Fruit fly (Drosophila melanogaster) whole organism, prepupa: ENCODE data around the gene CG10154.

Source experiments
- CG10631 ChIP-seq: fragments of 200-800 bp; sonication (Bioruptor generic); optimal IDR thresholded peaks from 2 replicates; lab custom pipeline; 2016; ENCODE audit warnings: missing biosample characterization, missing genetic modification characterization
- CG10669 ChIP-seq: fragments of 200-800 bp; sonication (Bioruptor generic); optimal IDR thresholded peaks from 3 replicates; lab custom pipeline; 2018; ENCODE audit warnings: missing biosample characterization, mild to moderate bottlenecking, missing genetic modification characterization, moderate library complexity
- CG11294 ChIP-seq: fragments of 200-800 bp; sonication (Bioruptor generic); IDR thresholded peaks from 2 replicates; pipeline ENCODE4 v1.3.6; 2022; ENCODE audit warnings: missing biosample characterization, missing genetic modification characterization
- CG15336 ChIP-seq: fragments of 200-800 bp; sonication (Bioruptor generic); IDR thresholded peaks from 2 replicates; pipeline ENCODE4 v1.3.6; 2022; ENCODE audit warnings: missing biosample characterization, missing genetic modification characterization
- CG1621 ChIP-seq: fragments of 200-800 bp; sonication (Bioruptor generic); optimal IDR thresholded peaks from 3 replicates; lab custom pipeline; 2018; ENCODE audit warnings: missing biosample characterization, mild to moderate bottlenecking, missing genetic modification characterization
- CG16779 ChIP-seq: fragments of 200-800 bp; sonication (Bioruptor generic); optimal IDR thresholded peaks from 3 replicates; lab custom pipeline; 2017; ENCODE audit warnings: missing biosample characterization, mild to moderate bottlenecking, missing genetic modification characterization
- CG3032 ChIP-seq: fragments of 200-800 bp; optimal IDR thresholded peaks from 2 replicates; lab custom pipeline; 2019; ENCODE audit warnings: missing biosample characterization, mild to moderate bottlenecking, missing genetic modification characterization, moderate library complexity
- CG31627 ChIP-seq: fragments of 200-800 bp; sonication (Bioruptor generic); optimal IDR thresholded peaks from 3 replicates; lab custom pipeline; 2016; ENCODE audit warnings: missing biosample characterization, missing genetic modification characterization
- CG32006 ChIP-seq: fragments of 200-800 bp; sonication (Bioruptor generic); optimal IDR thresholded peaks from 3 replicates; lab custom pipeline; 2017; ENCODE audit warnings: missing biosample characterization, mild to moderate bottlenecking, missing genetic modification characterization
- CG3919 ChIP-seq: fragments of 200-800 bp; sonication (Bioruptor generic); optimal IDR thresholded peaks from 3 replicates; lab custom pipeline; 2016; ENCODE audit warnings: missing biosample characterization, missing genetic modification characterization
- CG6163 ChIP-seq: fragments of 200-800 bp; sonication (Bioruptor generic); IDR thresholded peaks from 3 replicates; pipeline ENCODE4 v1.3.6; 2022; ENCODE audit warnings: missing biosample characterization, missing genetic modification characterization
- CG6276 ChIP-seq: fragments of 200-800 bp; sonication (Bioruptor generic); optimal IDR thresholded peaks from 2 replicates; lab custom pipeline; 2017; ENCODE audit warnings: missing biosample characterization, mild to moderate bottlenecking, missing genetic modification characterization
- CG6792 ChIP-seq: fragments of 200-800 bp; sonication (Bioruptor generic); optimal IDR thresholded peaks from 3 replicates; lab custom pipeline; 2016; ENCODE audit warnings: missing biosample characterization, missing genetic modification characterization
- CG6808 ChIP-seq: fragments of 200-800 bp; sonication (Bioruptor generic); optimal IDR thresholded peaks from 3 replicates; lab custom pipeline; 2017; ENCODE audit warnings: missing biosample characterization, missing genetic modification characterization, mild to moderate bottlenecking, moderate library complexity, missing genetic modification reagents
- CG6854 ChIP-seq: fragments of 200-800 bp; sonication (Bioruptor generic); optimal IDR thresholded peaks from 2 replicates; lab custom pipeline; 2017; ENCODE audit warnings: missing biosample characterization, mild to moderate bottlenecking, missing genetic modification characterization
- CG7368 ChIP-seq: fragments of 200-800 bp; sonication (Bioruptor generic); optimal IDR thresholded peaks from 3 replicates; lab custom pipeline; 2016; ENCODE audit warnings: missing biosample characterization, missing genetic modification characterization
- CG8119 ChIP-seq: fragments of 200-800 bp; sonication (Bioruptor generic); IDR thresholded peaks from 3 replicates; pipeline ENCODE4 v1.3.6; 2022; ENCODE audit warnings: missing biosample characterization, missing genetic modification characterization
- CG8319 ChIP-seq: fragments of 200-800 bp; sonication (Bioruptor generic); optimal IDR thresholded peaks from 3 replicates; lab custom pipeline; 2016; ENCODE audit warnings: missing biosample characterization, missing genetic modification characterization
- CG8632 ChIP-seq: fragments of 200-800 bp; sonication (Bioruptor generic); optimal IDR thresholded peaks from 3 replicates; lab custom pipeline; 2016; ENCODE audit warnings: missing biosample characterization, missing genetic modification characterization
- CG9139 ChIP-seq: fragments of 200-800 bp; sonication (Bioruptor generic); optimal IDR thresholded peaks from 3 replicates; lab custom pipeline; 2017; ENCODE audit warnings: missing biosample characterization, mild to moderate bottlenecking, missing genetic modification characterization
- Eip75B ChIP-seq: fragments of 200-800 bp; sonication (Bioruptor generic); optimal IDR thresholded peaks from 3 replicates; lab custom pipeline; 2016; ENCODE audit warnings: missing biosample characterization, missing genetic modification characterization
- Eip78C ChIP-seq: fragments of 200-800 bp; sonication (Bioruptor generic); peaks from one replicate; lab custom pipeline; 2016; ENCODE audit warnings: missing biosample characterization, missing genetic modification characterization
- Eip93F ChIP-seq: fragments of 200-800 bp; sonication (Bioruptor generic); optimal IDR thresholded peaks from 2 replicates; lab custom pipeline; 2016; ENCODE audit warnings: missing biosample characterization, mild to moderate bottlenecking, missing genetic modification characterization
- Ets21C ChIP-seq: fragments of 200-800 bp; sonication (Bioruptor generic); optimal IDR thresholded peaks from 3 replicates; lab custom pipeline; 2016; ENCODE audit warnings: missing biosample characterization, missing genetic modification characterization
- Hr38 ChIP-seq: sonication (Bioruptor generic); optimal IDR thresholded peaks from 2 replicates; lab custom pipeline; 2016; ENCODE audit warnings: missing biosample characterization, missing genetic modification characterization
- Hr39 ChIP-seq: fragments of 200-800 bp; sonication (Bioruptor generic); optimal IDR thresholded peaks from 2 replicates; lab custom pipeline; 2016; ENCODE audit warnings: missing biosample characterization, missing genetic modification characterization
- Hr4 ChIP-seq: fragments of 200-800 bp; sonication (Bioruptor generic); optimal IDR thresholded peaks from 3 replicates; lab custom pipeline; 2016; ENCODE audit warnings: missing biosample characterization, missing genetic modification characterization
- Met ChIP-seq: fragments of 200-800 bp; sonication (Bioruptor generic); optimal IDR thresholded peaks from 3 replicates; lab custom pipeline; 2016; ENCODE audit warnings: missing biosample characterization, missing genetic modification characterization
- OdsH ChIP-seq: fragments of 200-800 bp; sonication (Bioruptor generic); optimal IDR thresholded peaks from 3 replicates; lab custom pipeline; 2016; ENCODE audit warnings: missing biosample characterization, missing genetic modification characterization
- Sox14 ChIP-seq: fragments of 200-800 bp; sonication (Bioruptor generic); optimal IDR thresholded peaks from 3 replicates; lab custom pipeline; 2016; ENCODE audit warnings: missing biosample characterization, missing genetic modification characterization
- Sox15 ChIP-seq: fragments of 200-800 bp; sonication (Bioruptor generic); optimal IDR thresholded peaks from 3 replicates; lab custom pipeline; 2016; ENCODE audit warnings: missing biosample characterization, missing genetic modification characterization
- achi ChIP-seq: fragments of 200-800 bp; sonication (Bioruptor generic); optimal IDR thresholded peaks from 3 replicates; lab custom pipeline; 2016; ENCODE audit warnings: missing biosample characterization, missing genetic modification characterization
- acj6 ChIP-seq: fragments of 200-800 bp; sonication (Bioruptor generic); optimal IDR thresholded peaks from 3 replicates; lab custom pipeline; 2016; ENCODE audit warnings: missing biosample characterization, missing genetic modification characterization
- cyc ChIP-seq: fragments of 200-800 bp; sonication (Bioruptor generic); optimal IDR thresholded peaks from 3 replicates; lab custom pipeline; 2016; ENCODE audit warnings: missing biosample characterization, missing genetic modification characterization
- dac ChIP-seq: fragments of 200-800 bp; sonication (Bioruptor generic); optimal IDR thresholded peaks from 2 replicates; lab custom pipeline; 2017; ENCODE audit warnings: missing biosample characterization, mild to moderate bottlenecking, missing genetic modification characterization
- dsx ChIP-seq: fragments of 200-800 bp; optimal IDR thresholded peaks from 3 replicates; lab custom pipeline; 2019; ENCODE audit warnings: missing biosample characterization, mild to moderate bottlenecking, missing genetic modification characterization, moderate library complexity; ENCODE audit not compliant: poor library complexity, severe bottlenecking
- eg ChIP-seq: fragments of 200-800 bp; sonication (Bioruptor generic); IDR thresholded peaks from 3 replicates; pipeline ENCODE4 v1.3.6; 2022; ENCODE audit warnings: missing biosample characterization, missing genetic modification characterization
- esn ChIP-seq: fragments of 200-800 bp; sonication (Bioruptor generic); optimal IDR thresholded peaks from 2 replicates; lab custom pipeline; 2016; ENCODE audit warnings: missing biosample characterization, mild to moderate bottlenecking, missing genetic modification characterization, moderate library complexity
- fd59A ChIP-seq: fragments of 200-800 bp; sonication (Bioruptor generic); optimal IDR thresholded peaks from 2 replicates; lab custom pipeline; 2017; ENCODE audit warnings: missing biosample characterization, mild to moderate bottlenecking, missing genetic modification characterization, missing genetic modification reagents
- fd85E ChIP-seq: fragments of 200-800 bp; sonication (Bioruptor generic); optimal IDR thresholded peaks from 3 replicates; lab custom pipeline; 2016; ENCODE audit warnings: missing biosample characterization, missing genetic modification characterization
- fkh ChIP-seq: fragments of 200-800 bp; sonication (Bioruptor generic); optimal IDR thresholded peaks from 3 replicates; lab custom pipeline; 2017; ENCODE audit warnings: missing biosample characterization, mild to moderate bottlenecking, missing genetic modification characterization, moderate library complexity
- lz ChIP-seq: fragments of 200-800 bp; sonication (Bioruptor generic); optimal IDR thresholded peaks from 3 replicates; lab custom pipeline; 2016; ENCODE audit warnings: missing biosample characterization, missing genetic modification characterization
- net ChIP-seq: fragments of 200-800 bp; sonication (Bioruptor generic); optimal IDR thresholded peaks from 3 replicates; lab custom pipeline; 2016; ENCODE audit warnings: missing biosample characterization, missing genetic modification characterization
- pdm3 ChIP-seq: fragments of 200-800 bp; sonication (Bioruptor generic); optimal IDR thresholded peaks from 3 replicates; lab custom pipeline; 2016; ENCODE audit warnings: missing biosample characterization, missing genetic modification characterization
- salr ChIP-seq, 2 experiments: fragments of 200-800 bp; sonication (Bioruptor generic); optimal IDR thresholded peaks; 3 replicates each; lab custom pipeline; 2016 to 2018; ENCODE audit warnings: missing biosample characterization in 2 of 2, missing genetic modification characterization in 2 of 2, mild to moderate bottlenecking in 1 of 2
- svp ChIP-seq: fragments of 200-800 bp; sonication (Bioruptor generic); peaks from one replicate; lab custom pipeline; 2016; ENCODE audit warnings: missing biosample characterization, missing genetic modification characterization
- topi ChIP-seq: fragments of 200-800 bp; sonication (Bioruptor generic); optimal IDR thresholded peaks from 3 replicates; lab custom pipeline; 2016; ENCODE audit warnings: missing biosample characterization, missing genetic modification characterization
- vri ChIP-seq: fragments of 200-800 bp; sonication (Bioruptor generic); optimal IDR thresholded peaks from 3 replicates; lab custom pipeline; 2016; ENCODE audit warnings: missing biosample characterization, mild to moderate bottlenecking, missing genetic modification characterization

CG10154 gene

dm6 chr3L:13410999-13411398 lies 25.9 kb downstream of the CG10154 start (continued):
- TF ChIP-seq CG6163 (GFP tag; lab: Robert Waterston, UW) (no peak), CG6808 (no peak), CG8119 (GFP tag; lab: Robert Waterston, UW) (no peak), Sox15 (GFP tag; lab: Kevin White, UChicago) (no peak), vri (no peak), CG7368 (no peak), CG8632 (GFP tag; lab: Kevin White, UChicago) (no peak), eg (GFP tag; lab: Robert Waterston, UW) (no peak), dsx (no peak), Eip78C (GFP tag; lab: Kevin White, UChicago) (peak; percentile 17)

dm6 chr3L:13409809-13410521 lies 27.0 kb downstream of the CG10154 start:
- TF ChIP-seq Hr4 (GFP tag; lab: Kevin White, UChicago) (no peak), vri (no peak), CG11294 (no peak), lz (peak; percentile 50), net (GFP tag; lab: Kevin White, UChicago) (peak; percentile 17), Hr39 (GFP tag; lab: Kevin White, UChicago) (peak; percentile 50), fd59A (peak; percentile 22), CG1621 (tag; lab: Kevin White, UChicago) (no peak), Hr38 (no peak), Eip78C (GFP tag; lab: Kevin White, UChicago) (peak; percentile 87), Ets21C (GFP tag; lab: Kevin White, UChicago) (peak; percentile 14), CG16779 (tag; lab: Kevin White, UChicago) (no peak), CG6854 (GFP tag; lab: Kevin White, UChicago) (peak; percentile 8), CG7368 (no peak), CG31627 (GFP tag; lab: Kevin White, UChicago) (peak; percentile 66), acj6 (GFP tag; lab: Kevin White, UChicago) (peak; percentile 29), OdsH (GFP tag; lab: Kevin White, UChicago) (peak; percentile 32), dac (GFP tag; lab: Kevin White, UChicago) (no peak), cyc (GFP tag; lab: Kevin White, UChicago) (peak; percentile 48), CG9139 (GFP tag; lab: Kevin White, UChicago) (no peak), CG8119 (GFP tag; lab: Robert Waterston, UW) (no peak), pdm3 (GFP tag; lab: Kevin White, UChicago) (peak; percentile 43), CG6792 (peak; percentile 36), fkh (GFP tag; lab: Kevin White, UChicago) (no peak), CG15336 (GFP tag; lab: Robert Waterston, UW) (no peak), Sox14 (GFP tag; lab: Kevin White, UChicago) (peak; percentile 35), Met (GFP tag; lab: Kevin White, UChicago) (peak; percentile 62), CG6808 (peak; percentile 39), dsx (no peak), CG8319 (GFP tag; lab: Kevin White, UChicago) (no peak), topi (GFP tag; lab: Kevin White, UChicago) (peak; percentile 67), Sox15 (GFP tag; lab: Kevin White, UChicago) (peak; percentile 7), CG10631 (GFP tag; lab: Kevin White, UChicago) (peak; percentile 18), CG6163 (GFP tag; lab: Robert Waterston, UW) (no peak), CG32006 (no peak), CG10669 (GFP tag; lab: Kevin White, UChicago) (peak; percentile 25), CG6276 (GFP tag; lab: Kevin White, UChicago) (no peak), CG3919 (peak; percentile 50), achi (peak; percentile 15), CG3032 (tag; lab: Kevin White, UChicago) (peak; percentile 43), esn (GFP tag; lab: Kevin White, UChicago) (peak; percentile 82), Eip75B (GFP tag; lab: Kevin White, UChicago) (peak; percentile 49), CG8632 (GFP tag; lab: Kevin White, UChicago) (peak; percentile 29), svp (GFP tag; lab: Kevin White, UChicago) (peak; percentile 75), salr (GFP tag; optimal IDR thresholded peaks at IDR 0.05; lab: Kevin White, UChicago) (no peak), Eip93F (GFP tag; lab: Kevin White, UChicago) (no peak), fd85E (GFP tag; lab: Kevin White, UChicago) (no peak)
